Worm (Caenorhabditis elegans) whole organism, young adult: Measurements from ENCODE around the gene C04E12.4.
A peak's percentile ranks its signal among the peaks of the same experiment; 100 is the strongest.

Experiments used
- B0019.2 ChIP-seq: fragments of 200-800 bp; sonication (Bioruptor generic); conservative IDR thresholded peaks from 2 replicates; pipeline ENCODE4 v1.3.6; 2022; ENCODE audit warnings: missing genetic modification reagents, missing genetic modification characterization, missing compliant biosample characterization
- C06A6.2 ChIP-seq: fragments of 200-800 bp; sonication (Bioruptor generic); conservative IDR thresholded peaks from 2 replicates; pipeline ENCODE4 v1.3.6; 2022; ENCODE audit warnings: missing genetic modification characterization, missing compliant biosample characterization
- C17E4.6 ChIP-seq: fragments of 200-800 bp; sonication (Bioruptor generic); IDR thresholded peaks from 2 replicates; pipeline ENCODE4 v1.3.6; 2022; ENCODE audit warnings: missing genetic modification reagents, missing genetic modification characterization, missing compliant biosample characterization
- D2030.7 ChIP-seq: fragments of 200-800 bp; sonication (Bioruptor generic); IDR thresholded peaks from 2 replicates; pipeline ENCODE4 v1.3.6; 2022; ENCODE audit warnings: missing genetic modification reagents, missing genetic modification characterization, missing compliant biosample characterization
- F49E8.2 ChIP-seq: sonication (generic microtip); optimal IDR thresholded peaks from 3 replicates; lab custom pipeline; 2017; ENCODE audit warnings: missing genetic modification characterization, mild to moderate bottlenecking, missing compliant biosample characterization, antibody characterized with exemption, moderate library complexity; ENCODE audit not compliant: insufficient read depth
- F52B5.7 ChIP-seq: sonication (generic microtip); optimal IDR thresholded peaks from 2 replicates; lab custom pipeline; 2016; ENCODE audit warnings: mild to moderate bottlenecking, missing genetic modification characterization, missing compliant biosample characterization
- K12H6.12 ChIP-seq: fragments of 200-800 bp; sonication (Bioruptor generic); optimal IDR thresholded peaks from 2 replicates; lab custom pipeline; 2018; ENCODE audit warnings: mild to moderate bottlenecking, missing genetic modification characterization, missing compliant biosample characterization
- Y67H2A.10 ChIP-seq: fragments of 200-800 bp; sonication (Bioruptor generic); conservative IDR thresholded peaks from 2 replicates; pipeline ENCODE4 v1.3.6; 2022; ENCODE audit warnings: missing genetic modification reagents, missing genetic modification characterization, missing compliant biosample characterization
- cebp-1 ChIP-seq, 2 experiments: fragments of 200-800 bp in 1 of 2; sonication (Bioruptor generic) in 1 of 2; sonication (generic microtip) in 1 of 2; IDR thresholded peaks in 1 of 2; optimal IDR thresholded peaks in 1 of 2; 2 replicates each; pipeline versions ENCODE4 v1.3.6 to Lab custom; 2017 to 2022; ENCODE audit warnings: missing compliant biosample characterization in 2 of 2, missing genetic modification characterization in 2 of 2, mild to moderate bottlenecking in 1 of 2, missing genetic modification reagents in 1 of 2, moderate library complexity in 1 of 2
- cebp-2 ChIP-seq: fragments of 200-800 bp; sonication (Bioruptor generic); IDR thresholded peaks from 2 replicates; pipeline ENCODE4 v1.3.6; 2022; ENCODE audit warnings: missing genetic modification characterization, missing compliant biosample characterization
- dpl-1 ChIP-seq: fragments of 150-350 bp; optimal IDR thresholded peaks from 2 replicates; lab custom pipeline; 2014; ENCODE audit warnings: missing biosample characterization, missing genetic modification reagents, missing genetic modification characterization
- efl-1 ChIP-seq: fragments of 150-350 bp; optimal IDR thresholded peaks from 2 replicates; lab custom pipeline; 2014; ENCODE audit warnings: missing biosample characterization, missing genetic modification reagents, missing genetic modification characterization
- egl-18 ChIP-seq: fragments of 200-800 bp; sonication (Bioruptor generic); IDR thresholded peaks from 2 replicates; pipeline ENCODE4 v1.3.6; 2022; ENCODE audit warnings: missing genetic modification reagents, missing genetic modification characterization, missing compliant biosample characterization
- him-1 ChIP-seq: sonication (generic microtip); optimal IDR thresholded peaks from 2 replicates; lab custom pipeline; 2016; ENCODE audit warnings: missing genotype, missing genetic modification reagents, missing genetic modification characterization, missing compliant biosample characterization
- hmg-20 ChIP-seq: fragments of 200-800 bp; sonication (Bioruptor generic); IDR thresholded peaks from 2 replicates; pipeline ENCODE4 v1.3.6; 2022; ENCODE audit warnings: missing genetic modification reagents, missing genetic modification characterization, missing compliant biosample characterization
- lag-1 ChIP-seq: fragments of 200-800 bp; sonication (Bioruptor generic); IDR thresholded peaks from 2 replicates; pipeline ENCODE4 v1.3.6; 2022; ENCODE audit warnings: missing genetic modification reagents, missing genetic modification characterization, missing compliant biosample characterization
- let-526 ChIP-seq: fragments of 200-800 bp; sonication (Bioruptor generic); IDR thresholded peaks from 2 replicates; pipeline ENCODE4 v1.3.6; 2022; ENCODE audit warnings: missing genetic modification reagents, missing genetic modification characterization, missing compliant biosample characterization
- lin-26 ChIP-seq: fragments of 200-800 bp; sonication (Bioruptor generic); IDR thresholded peaks from 2 replicates; pipeline ENCODE4 v1.3.6; 2022; ENCODE audit warnings: missing genetic modification reagents, missing genetic modification characterization, missing compliant biosample characterization
- lin-35 ChIP-seq, 3 experiments: fragments of 150-350 bp in 2 of 3; sonication (generic microtip) in 1 of 3; optimal IDR thresholded peaks; 2 replicates each; lab custom pipeline; 2014 to 2018; ENCODE audit warnings: missing biosample characterization in 3 of 3, missing genetic modification characterization in 3 of 3, missing genetic modification reagents in 3 of 3
- lin-40 ChIP-seq: sonication (generic microtip); optimal IDR thresholded peaks from 2 replicates; lab custom pipeline; 2016; ENCODE audit warnings: missing genetic modification characterization, mild to moderate bottlenecking, missing compliant biosample characterization, missing genotype, missing genetic modification reagents
- lin-54 ChIP-seq: fragments of 200-800 bp; sonication (Bioruptor generic); optimal IDR thresholded peaks from 2 replicates; lab custom pipeline; 2018; ENCODE audit warnings: mild to moderate bottlenecking, missing genetic modification characterization, missing compliant biosample characterization
- madf-3 ChIP-seq: fragments of 200-800 bp; sonication (Bioruptor generic); IDR thresholded peaks from 2 replicates; pipeline ENCODE4 v1.3.6; 2022; ENCODE audit warnings: missing genetic modification reagents, missing genetic modification characterization, missing compliant biosample characterization
- madf-6 ChIP-seq: fragments of 200-800 bp; sonication (Bioruptor generic); IDR thresholded peaks from 2 replicates; pipeline ENCODE4 v1.3.6; 2022; ENCODE audit warnings: missing genetic modification reagents, missing genetic modification characterization, missing compliant biosample characterization
- nfya-1 ChIP-seq: sonication (generic microtip); optimal IDR thresholded peaks from 2 replicates; lab custom pipeline; 2017; ENCODE audit warnings: antibody characterized with exemption, missing compliant biosample characterization, missing genetic modification characterization, borderline replicate concordance; ENCODE audit not compliant: insufficient read depth
- nfyb-1 ChIP-seq: fragments of 200-800 bp; sonication (Bioruptor generic); IDR thresholded peaks from 2 replicates; pipeline ENCODE4 v1.3.6; 2022; ENCODE audit warnings: missing genetic modification reagents, missing genetic modification characterization, missing compliant biosample characterization
- nhr-179 ChIP-seq: sonication (generic microtip); optimal IDR thresholded peaks from 2 replicates; lab custom pipeline; 2016; ENCODE audit warnings: mild to moderate bottlenecking, missing genetic modification characterization, missing compliant biosample characterization
- nhr-80 ChIP-seq: sonication (generic microtip); optimal IDR thresholded peaks from 2 replicates; lab custom pipeline; 2016; ENCODE audit warnings: missing genetic modification characterization, missing compliant biosample characterization
- tbx-9 ChIP-seq: sonication (generic microtip); optimal IDR thresholded peaks from 2 replicates; lab custom pipeline; 2016; ENCODE audit warnings: borderline replicate concordance, missing genetic modification characterization, inconsistent platforms, missing compliant biosample characterization
- xnd-1 ChIP-seq: sonication (generic microtip); optimal IDR thresholded peaks from 2 replicates; lab custom pipeline; 2016; ENCODE audit warnings: missing genotype, missing genetic modification reagents, missing genetic modification characterization, missing compliant biosample characterization
- zim-3 ChIP-seq: sonication (generic microtip); optimal IDR thresholded peaks from 2 replicates; lab custom pipeline; 2017; ENCODE audit warnings: mild to moderate bottlenecking, missing genetic modification characterization, moderate library complexity, missing compliant biosample characterization
- ztf-22 ChIP-seq: fragments of 200-800 bp; sonication (Bioruptor generic); optimal IDR thresholded peaks from 2 replicates; lab custom pipeline; 2018; ENCODE audit warnings: mild to moderate bottlenecking, missing genetic modification characterization, moderate library complexity, missing compliant biosample characterization
- ztf-28 ChIP-seq: fragments of 200-800 bp; sonication (Bioruptor generic); IDR thresholded peaks from 2 replicates; pipeline ENCODE4 v1.3.6; 2022; ENCODE audit warnings: missing genetic modification reagents, missing genetic modification characterization, missing compliant biosample characterization
- ztf-3 ChIP-seq: fragments of 200-800 bp; sonication (Bioruptor generic); optimal IDR thresholded peaks from 2 replicates; lab custom pipeline; 2018; ENCODE audit warnings: mild to moderate bottlenecking, missing genetic modification characterization, missing compliant biosample characterization

Gene C04E12.4

DNA sequence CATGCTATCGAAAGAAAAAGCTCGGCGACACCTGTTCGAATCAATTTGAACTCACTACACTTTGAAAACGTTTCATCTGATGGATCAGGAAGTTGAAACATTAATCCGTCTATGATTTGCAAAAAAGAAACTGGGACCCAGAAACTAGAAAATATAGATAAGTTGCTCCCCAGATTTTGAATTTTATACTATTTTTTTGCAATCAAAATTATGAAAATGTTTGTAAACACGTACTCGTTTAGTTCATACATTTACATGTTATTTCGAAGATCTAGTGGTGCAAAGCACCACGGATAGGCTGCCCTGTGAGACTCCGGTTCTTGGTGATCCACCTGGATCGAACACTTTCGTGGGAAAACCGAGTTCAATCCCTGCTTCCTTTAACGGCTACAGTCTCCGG lies 20.7 kb upstream of the C04E12.4 start, which contains the start of gene C17B7.10:
Gene C17B7.10, minus strand, starts transcription at position 101 of the 400 bp plus-strand sequence.
- TF ChIP-seq B0019.2 = no peak
- 0 out of 2 replicates have a peak, but pooled peaks have one; percentile 30 for TF ChIP-seq C17E4.6 (GFP tag; lab: Robert Waterston, UW)
- TF ChIP-seq, all 124 proteins: peak for 1

DNA sequence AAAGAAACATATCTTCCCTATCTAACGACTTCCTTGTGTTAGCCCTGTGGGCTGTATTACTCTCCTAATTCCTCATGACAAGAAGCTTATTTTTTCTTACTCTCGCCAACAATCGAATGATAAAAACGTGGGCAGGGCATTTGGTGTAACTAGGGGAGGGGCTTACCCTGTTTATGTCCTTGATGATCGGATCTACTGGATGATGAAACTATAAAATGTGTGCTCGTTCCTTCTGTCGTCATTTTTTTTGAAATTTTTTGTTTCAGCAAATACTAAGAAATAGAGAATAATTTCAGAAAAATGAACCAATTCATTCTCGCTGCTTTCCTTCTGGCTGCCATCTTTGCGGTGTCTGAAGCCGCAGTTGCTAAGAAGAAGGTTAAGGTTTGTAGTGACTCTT lies 20.1 kb upstream of the C04E12.4 start, which contains the start of gene C17B7.3:
Gene C17B7.3, plus strand, starts transcription at position 301 of the 400 bp plus-strand sequence.
- no peak for TF ChIP-seq ztf-28
- TF ChIP-seq cebp-1 (GFP tag; IDR thresholded peaks at IDR 0.05; lab: Robert Waterston, UW) = no peak
- no peak for TF ChIP-seq cebp-1 (tag; optimal IDR thresholded peaks at IDR 0.05; lab: Kevin White, UChicago)
- TF ChIP-seq let-526 (GFP tag; lab: Robert Waterston, UW) = no peak
- TF ChIP-seq lin-54 (GFP tag; lab: Kevin White, UChicago) = no peak
- no peak for TF ChIP-seq tbx-9 (tag; lab: Kevin White, UChicago)

DNA sequence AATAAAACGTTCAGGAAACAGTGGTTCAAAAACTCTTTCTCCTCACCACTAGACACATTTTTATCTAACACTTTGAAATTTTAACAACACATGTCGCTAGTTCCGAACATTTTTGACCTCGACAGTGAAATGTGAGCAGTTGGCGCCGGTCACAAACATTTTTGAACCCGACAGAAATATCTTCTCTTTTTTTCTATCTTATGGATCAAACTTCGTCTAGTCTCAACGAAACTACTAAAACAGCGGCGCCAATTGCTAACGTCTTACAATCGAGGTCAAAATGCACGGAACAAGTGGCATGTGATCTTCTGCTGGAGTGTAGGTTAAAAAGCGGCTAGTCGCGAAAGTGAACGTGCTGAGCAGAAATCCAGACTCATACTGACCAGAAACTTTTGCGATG lies 18.6 kb upstream of the C04E12.4 start:
- TF ChIP-seq dpl-1 (GFP tag; lab: Kevin White, UChicago) (no peak), ztf-3 (GFP tag; lab: Kevin White, UChicago) (no peak), nhr-179 (tag; lab: Kevin White, UChicago) (no peak), F52B5.7 (tag; lab: Kevin White, UChicago) (no peak), D2030.7 (GFP tag; lab: Robert Waterston, UW) (no peak), C06A6.2 (GFP tag; lab: Robert Waterston, UW) (no peak), madf-3 (GFP tag; lab: Robert Waterston, UW) (no peak), hmg-20 (GFP tag; lab: Robert Waterston, UW) (no peak), zim-3 (tag; lab: Kevin White, UChicago) (no peak), egl-18 (GFP tag; lab: Robert Waterston, UW) (no peak), efl-1 (GFP tag; lab: Kevin White, UChicago) (no peak), ztf-22 (no peak), lin-40 (no peak), K12H6.12 (no peak), nfya-1 (tag; lab: Kevin White, UChicago) (no peak), lin-54 (GFP tag; lab: Kevin White, UChicago) (no peak), Y67H2A.10 (GFP tag; lab: Robert Waterston, UW) (no peak), nhr-80 (no peak), F49E8.2 (tag; lab: Kevin White, UChicago) (no peak), lag-1 (GFP tag; lab: Robert Waterston, UW) (no peak)

DNA sequence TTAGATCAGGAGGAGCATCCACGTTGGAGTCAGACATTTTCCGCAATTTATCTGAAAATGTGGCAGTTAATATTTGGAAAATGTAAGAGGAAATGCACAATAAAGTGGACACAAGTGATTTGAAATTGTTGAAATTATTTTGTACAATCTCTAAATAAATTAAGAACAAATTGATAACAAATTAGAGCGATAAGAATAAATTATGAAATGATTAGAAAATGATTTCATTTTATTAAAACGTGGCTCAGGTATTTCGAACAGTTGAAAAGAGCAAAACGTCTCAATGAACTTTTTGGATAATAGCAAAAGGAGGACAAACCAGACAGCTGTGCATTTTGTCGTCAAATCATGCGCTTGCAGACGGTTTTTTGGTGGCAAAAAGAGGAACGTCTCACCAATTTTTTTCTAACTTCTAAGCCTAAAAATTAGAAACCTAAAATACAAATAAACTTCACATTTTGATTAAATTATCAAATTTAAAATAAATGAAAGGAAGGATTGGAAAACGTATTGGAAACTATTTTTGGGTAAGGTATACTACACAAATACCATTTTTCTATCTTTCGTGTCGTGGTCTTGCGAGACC lies 16.0 kb upstream of the C04E12.4 start, which contains the start of gene fbxa-65:
Gene fbxa-65, minus strand, starts transcription at position 51 of the 586 bp plus-strand sequence.
- TF ChIP-seq lin-26 (GFP tag; lab: Robert Waterston, UW) (no peak), nfyb-1 (GFP tag; lab: Robert Waterston, UW) (0 out of 2 replicates have a peak, but pooled peaks have one; percentile 45), xnd-1 (tag; lab: Kevin White, UChicago) (no peak)

DNA sequence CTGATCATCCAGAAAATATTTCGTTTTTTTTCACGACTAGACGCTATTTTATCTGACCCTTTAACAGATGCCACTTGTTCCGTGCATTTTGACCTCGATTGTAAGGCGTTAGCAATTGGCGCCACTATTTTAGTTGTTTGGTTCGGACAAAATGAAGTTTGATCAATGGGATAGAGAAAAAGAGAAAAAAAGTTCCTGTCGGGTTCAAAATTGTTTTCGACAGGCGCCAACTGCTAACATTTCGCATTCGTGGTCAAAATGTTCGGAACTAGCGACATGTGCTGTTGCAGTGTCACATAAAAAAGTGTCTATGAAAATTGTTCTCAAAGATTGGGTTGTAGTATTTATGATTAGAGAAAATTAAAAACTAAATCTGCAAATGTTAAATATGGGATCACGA lies 15.1 kb upstream of the C04E12.4 start:
- TF ChIP-seq madf-6 (GFP tag; lab: Robert Waterston, UW) = no peak
- TF ChIP-seq him-1 (tag; lab: Kevin White, UChicago) = no peak
- no peak for TF ChIP-seq lin-35 (GFP tag; optimal IDR thresholded peaks at IDR 0.05; lab: Kevin White, UChicago)
- TF ChIP-seq lin-40 = no peak
- TF ChIP-seq hmg-20 (GFP tag; lab: Robert Waterston, UW) = no peak
- no peak for TF ChIP-seq cebp-2 (GFP tag; lab: Robert Waterston, UW)
- TF ChIP-seq, all 124 proteins: peak for 0
